Worm (Caenorhabditis elegans) whole organism, midembryonic: ENCODE results near the gene ZC204.17.

Experiments used
- ref-1 ChIP-seq: fragments of 200-800 bp; sonication (Bioruptor generic); conservative IDR thresholded peaks from 2 replicates; pipeline ENCODE4 v1.3.6; 2022; ENCODE audit warnings: missing genetic modification reagents, missing genetic modification characterization, missing compliant biosample characterization
- tab-1 ChIP-seq: fragments of 200-800 bp; sonication (Bioruptor generic); IDR thresholded peaks from 2 replicates; pipeline ENCODE4 v1.3.6; 2022; ENCODE audit warnings: missing genetic modification characterization, missing compliant biosample characterization
- ztf-29 ChIP-seq: fragments of 200-800 bp; sonication (Bioruptor generic); IDR thresholded peaks from 2 replicates; pipeline ENCODE4 v1.3.6; 2022; ENCODE audit warnings: missing genetic modification reagents, missing genetic modification characterization, missing compliant biosample characterization

DNA sequence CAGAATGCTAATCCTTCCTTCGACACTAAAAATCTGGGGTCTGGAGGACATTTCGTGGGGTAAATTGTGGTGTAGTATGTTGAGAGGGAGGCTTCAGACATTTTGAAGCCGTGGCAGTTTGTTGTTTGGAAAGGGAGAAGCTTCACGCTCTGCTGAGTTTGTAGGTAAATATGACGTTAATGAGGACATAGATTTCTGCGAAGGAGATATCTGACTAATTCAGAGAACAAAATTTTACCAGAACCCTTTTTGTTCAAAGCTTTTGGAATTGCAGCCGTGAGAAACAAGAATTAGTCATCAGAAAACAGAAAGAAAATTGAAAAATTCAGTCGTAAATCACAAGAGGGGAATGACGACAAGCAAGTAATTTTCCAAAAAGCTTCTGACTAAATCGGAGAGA lies 5.6 kb downstream of the ZC204.17 start, which contains the start of gene srh-72:
- TF ChIP-seq tab-1 (GFP tag; lab: Robert Waterston, UW) (no peak), ztf-29 (no peak), ref-1 (GFP tag; lab: Robert Waterston, UW) (no peak)
